Fruit fly (Drosophila melanogaster) whole organism, adult: ENCODE data around the gene CG7653.

Experiments used
- CG11617 ChIP-seq: fragments of 200-800 bp; sonication (Bioruptor generic); optimal IDR thresholded peaks from 2 replicates; lab custom pipeline; 2017; ENCODE audit warnings: mild to moderate bottlenecking, missing biosample characterization, missing genetic modification reagents, missing genetic modification characterization
- CG1620 ChIP-seq: fragments of 200-800 bp; sonication (Bioruptor generic); optimal IDR thresholded peaks from 2 replicates; lab custom pipeline; 2016; ENCODE audit warnings: missing biosample characterization, missing genetic modification characterization
- CG7045 ChIP-seq: fragments of 200-800 bp; sonication (Bioruptor generic); optimal IDR thresholded peaks from 2 replicates; lab custom pipeline; 2017; ENCODE audit warnings: missing biosample characterization, mild to moderate bottlenecking, missing genetic modification characterization
- CG7101 ChIP-seq: fragments of 200-800 bp; sonication (Bioruptor generic); optimal IDR thresholded peaks from 2 replicates; lab custom pipeline; 2018; ENCODE audit warnings: missing biosample characterization, mild to moderate bottlenecking, missing genetic modification characterization, moderate library complexity
- Clk ChIP-seq: fragments of 200-800 bp; sonication (Bioruptor generic); optimal IDR thresholded peaks from 2 replicates; lab custom pipeline; 2017; ENCODE audit warnings: missing biosample characterization, missing genetic modification characterization
- Crg-1 ChIP-seq: fragments of 200-800 bp; sonication (Bioruptor generic); optimal IDR thresholded peaks from 2 replicates; lab custom pipeline; 2016; ENCODE audit warnings: missing biosample characterization, missing genetic modification characterization
- Mnt ChIP-seq: fragments of 200-800 bp; sonication (Bioruptor generic); optimal IDR thresholded peaks from 2 replicates; lab custom pipeline; 2016; ENCODE audit warnings: missing biosample characterization, mild to moderate bottlenecking, missing genetic modification characterization
- bab1 ChIP-seq: fragments of 200-800 bp; sonication (Bioruptor generic); optimal IDR thresholded peaks from 3 replicates; lab custom pipeline; 2019; ENCODE audit warnings: missing biosample characterization, mild to moderate bottlenecking, missing genetic modification characterization, moderate library complexity
- cnc ChIP-seq, 2 experiments: fragments of >200 bp; optimal IDR thresholded peaks; 2 replicates each; lab custom pipeline; 2017
- kay ChIP-seq: fragments of 200-800 bp; sonication (Bioruptor generic); peaks from one replicate; lab custom pipeline; 2016; ENCODE audit warnings: missing biosample characterization, missing genetic modification characterization, borderline replicate concordance
- ovo ChIP-seq: fragments of 200-800 bp; sonication (Bioruptor generic); optimal IDR thresholded peaks from 2 replicates; lab custom pipeline; 2016; ENCODE audit warnings: missing biosample characterization, missing genetic modification characterization
- toe ChIP-seq: fragments of 200-800 bp; sonication (Bioruptor generic); optimal IDR thresholded peaks from 2 replicates; lab custom pipeline; 2016; ENCODE audit warnings: missing biosample characterization, missing genetic modification characterization

CG7653 gene

DNA sequence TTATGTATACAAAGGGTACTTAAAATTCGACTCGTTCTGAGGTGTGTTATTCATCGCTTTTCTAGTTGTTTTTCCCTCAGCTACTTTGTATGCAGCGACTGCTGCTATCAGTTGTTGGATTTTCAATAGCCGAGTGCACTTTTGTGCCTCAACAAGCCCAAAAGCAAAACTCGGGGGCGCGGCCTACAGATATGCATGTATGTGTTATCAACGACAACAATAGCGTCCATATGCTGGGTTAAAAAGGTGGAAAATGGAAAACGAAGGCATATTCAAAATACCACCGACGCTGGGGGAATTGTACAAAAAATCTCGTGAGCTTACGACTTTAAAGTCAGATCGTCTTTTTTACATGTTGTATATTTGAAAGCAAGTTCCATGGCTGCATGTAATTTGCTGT, 33.4 kb downstream of the CG7653 start:
- no peak for TF ChIP-seq bab1 (GFP tag; lab: Kevin White, UChicago)
- TF ChIP-seq CG7045 = no peak
- TF ChIP-seq Mnt (GFP tag; lab: Kevin White, UChicago) = no peak
- no peak for TF ChIP-seq CG1620 (GFP tag; lab: Kevin White, UChicago)
- no peak for TF ChIP-seq CG11617 (GFP tag; lab: Kevin White, UChicago)

DNA sequence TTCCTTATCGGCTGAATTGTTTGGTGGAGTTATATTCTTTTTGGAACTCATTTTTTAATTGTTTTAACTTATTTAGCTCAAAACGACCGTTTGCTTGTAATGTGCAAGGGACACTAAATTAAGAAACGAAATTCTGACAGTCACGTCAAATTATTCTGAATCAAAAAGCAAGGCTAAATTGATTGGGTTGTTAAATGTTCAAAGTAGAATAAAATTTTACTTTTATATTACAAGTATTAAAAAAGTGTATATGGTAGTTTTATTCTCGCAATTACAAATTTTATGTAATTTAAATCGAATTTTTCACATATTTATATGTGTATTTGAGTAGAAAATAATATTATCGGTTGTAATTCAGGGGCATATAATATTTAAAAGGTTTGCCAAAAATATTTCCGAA, 44.4 kb downstream of the CG7653 start, which contains the start of gene CG18518:
Gene CG18518 (minus strand): TSS at position 101 of the 400 bp plus-strand sequence.
- TF ChIP-seq cnc (optimal IDR thresholded peaks at IDR 0.05; lab: Kevin White, UChicago) = no peak
- no peak for TF ChIP-seq kay (GFP tag; lab: Kevin White, UChicago)
- no peak for TF ChIP-seq ovo (GFP tag; lab: Kevin White, UChicago)
- no peak for TF ChIP-seq toe (GFP tag; lab: Kevin White, UChicago)
- TF ChIP-seq Clk (GFP tag; lab: Kevin White, UChicago) = no peak
- no peak for TF ChIP-seq CG7101
- TF ChIP-seq Mnt (GFP tag; lab: Kevin White, UChicago) = no peak
- no peak for TF ChIP-seq Crg-1 (GFP tag; lab: Kevin White, UChicago)
- no peak for TF ChIP-seq bab1 (GFP tag; lab: Kevin White, UChicago)
